Worm (Caenorhabditis elegans) whole organism, L3 larva: ENCODE results near the gene gon-14.

Experiments
- elt-1 ChIP-seq: fragments of 150-350 bp; optimal IDR thresholded peaks from 2 replicates; lab custom pipeline; 2014; ENCODE audit warnings: missing biosample characterization, missing genetic modification characterization
- fkh-10 ChIP-seq: sonication (generic microtip); optimal IDR thresholded peaks from 2 replicates; lab custom pipeline; 2017; ENCODE audit warnings: missing biosample characterization, missing genetic modification reagents, missing genetic modification characterization
- fos-1 ChIP-seq: fragments of 150-350 bp; optimal IDR thresholded peaks from 2 replicates; lab custom pipeline; 2014; ENCODE audit warnings: missing biosample characterization, missing genetic modification characterization
- nfya-1 ChIP-seq: sonication (generic microtip); optimal IDR thresholded peaks from 2 replicates; lab custom pipeline; 2017; ENCODE audit warnings: missing genetic modification characterization, mild to moderate bottlenecking, missing compliant biosample characterization, antibody characterized with exemption, moderate library complexity; ENCODE audit not compliant: insufficient read depth
- nhr-12 ChIP-seq: fragments of 150-350 bp; optimal IDR thresholded peaks from 2 replicates; lab custom pipeline; 2014; ENCODE audit warnings: missing biosample characterization, missing genetic modification characterization
- nhr-237 ChIP-seq: fragments of 150-350 bp; optimal IDR thresholded peaks from 2 replicates; lab custom pipeline; 2014; ENCODE audit warnings: missing biosample characterization, missing genetic modification characterization
- nhr-28 ChIP-seq: fragments of 150-350 bp; optimal IDR thresholded peaks from 2 replicates; lab custom pipeline; 2014; ENCODE audit warnings: missing biosample characterization, missing genetic modification characterization
- nhr-76 ChIP-seq: fragments of 150-350 bp; sonication (generic microtip); optimal IDR thresholded peaks from 5 replicates; lab custom pipeline; 2014; ENCODE audit warnings: missing biosample characterization, missing genetic modification characterization
- nhr-77 ChIP-seq: fragments of 150-350 bp; optimal IDR thresholded peaks from 2 replicates; lab custom pipeline; 2014; ENCODE audit warnings: missing biosample characterization, missing genetic modification characterization
- zag-1 ChIP-seq: fragments of 150-350 bp; optimal IDR thresholded peaks from 2 replicates; lab custom pipeline; 2014; ENCODE audit warnings: missing biosample characterization, missing genetic modification characterization
- ztf-11 ChIP-seq: fragments of 150-350 bp; optimal IDR thresholded peaks from 2 replicates; lab custom pipeline; 2014; ENCODE audit warnings: missing biosample characterization, missing genetic modification characterization

DNA sequence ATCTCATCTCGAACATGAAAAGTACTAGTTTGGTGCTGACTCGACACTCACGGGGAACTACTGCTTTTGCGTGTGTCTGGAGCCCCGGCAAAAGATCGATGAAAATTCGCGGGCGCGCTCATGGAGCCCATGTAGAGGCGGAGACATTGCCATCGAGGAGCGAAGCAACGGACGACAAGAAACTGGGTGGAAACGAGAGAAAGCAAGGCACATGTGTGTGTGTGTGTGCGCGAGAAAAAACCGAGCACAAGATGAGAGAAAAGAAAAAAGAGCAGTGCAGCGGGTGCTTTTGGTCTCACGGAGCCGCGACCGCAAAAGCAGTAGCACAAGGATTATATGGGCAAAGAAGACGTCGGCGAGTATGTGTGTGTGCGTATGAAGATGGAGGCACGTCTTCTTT lies 47.8 kb upstream of the gon-14 start:
- TF ChIP-seq nhr-28 (no peak), nhr-12 (tag; lab: Kevin White, UChicago) (no peak), ztf-11 (tag; lab: Kevin White, UChicago) (no peak), fos-1 (no peak), zag-1 (tag; lab: Kevin White, UChicago) (no peak), nhr-76 (tag; lab: Kevin White, UChicago) (no peak), elt-1 (no peak), nhr-237 (tag; lab: Kevin White, UChicago) (no peak), nfya-1 (tag; lab: Kevin White, UChicago) (peak; percentile 57), nhr-77 (no peak), fkh-10 (GFP tag; lab: Kevin White, UChicago) (no peak)
